Worm (Caenorhabditis elegans) whole organism, L1 larva: ENCODE data around the gene vps-53.

Source experiments
- aly-2 ChIP-seq: fragments of 150-350 bp; optimal IDR thresholded peaks from 2 replicates; lab custom pipeline; 2014; ENCODE audit warnings: missing biosample characterization, missing genetic modification characterization
- ces-1 ChIP-seq: fragments of 150-350 bp; optimal IDR thresholded peaks from 2 replicates; lab custom pipeline; 2014; ENCODE audit warnings: missing biosample characterization, missing genetic modification reagents, missing genetic modification characterization
- dpl-1 ChIP-seq, 3 experiments: fragments of 150-350 bp in 2 of 3; sonication (generic microtip) in 1 of 3; optimal IDR thresholded peaks; 2 replicates each; lab custom pipeline; 2014 to 2017; ENCODE audit warnings: missing biosample characterization in 3 of 3, missing genetic modification characterization in 3 of 3, missing genetic modification reagents in 3 of 3
- tlp-1 ChIP-seq: fragments of 150-350 bp; optimal IDR thresholded peaks from 2 replicates; lab custom pipeline; 2014; ENCODE audit warnings: missing biosample characterization, missing genetic modification characterization
- zag-1 ChIP-seq: fragments of 150-350 bp; optimal IDR thresholded peaks from 2 replicates; lab custom pipeline; 2014; ENCODE audit warnings: missing biosample characterization, missing genetic modification characterization

DNA sequence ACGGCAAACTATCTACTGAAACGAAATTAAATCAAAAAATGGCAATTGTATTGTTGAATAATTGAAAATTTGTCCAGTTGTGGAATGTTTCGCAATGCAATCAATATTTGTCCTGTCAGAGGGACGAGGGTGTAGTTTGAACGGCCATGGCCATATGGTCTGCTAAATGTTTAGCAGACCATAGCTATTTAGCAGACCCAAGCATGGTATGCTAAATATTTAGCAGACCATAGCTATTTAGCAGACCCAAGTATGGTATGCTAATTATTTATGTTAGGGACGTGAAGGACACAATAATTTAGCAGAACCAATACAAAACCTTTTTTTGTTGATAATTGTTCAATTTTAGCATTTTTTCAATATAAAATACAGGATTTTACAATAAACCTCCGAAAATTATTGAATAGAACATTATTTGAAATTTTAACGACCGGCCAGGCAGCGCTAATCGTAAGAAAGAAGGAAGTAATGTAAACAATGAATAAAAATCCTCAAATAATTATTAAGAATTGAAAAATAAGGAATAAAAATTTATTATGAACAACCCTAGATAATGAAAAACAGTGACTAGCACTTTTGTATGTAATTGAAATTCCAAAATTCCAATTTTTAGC is 47.8 kb upstream of the vps-53 start, which contains the start of gene riok-3:
- TF ChIP-seq tlp-1 (tag; lab: Kevin White, UChicago): no peak
- TF ChIP-seq dpl-1 (GFP tag; optimal IDR thresholded peaks at IDR 0.05; lab: Kevin White, UChicago): no peak
- TF ChIP-seq aly-2 (tag; lab: Kevin White, UChicago): no peak
- no peak for TF ChIP-seq ces-1 (GFP tag; lab: Kevin White, UChicago)
- TF ChIP-seq zag-1 (tag; lab: Kevin White, UChicago): no peak
